Worm (Caenorhabditis elegans) whole organism, young adult: ENCODE results near the gene smg-4.

Experiments
- chd-7 ChIP-seq: sonication (generic microtip); optimal IDR thresholded peaks from 2 replicates; lab custom pipeline; 2016; ENCODE audit warnings: mild to moderate bottlenecking, missing genetic modification characterization, moderate library complexity, missing compliant biosample characterization
- let-526 ChIP-seq: fragments of 200-800 bp; sonication (Bioruptor generic); IDR thresholded peaks from 2 replicates; pipeline ENCODE4 v1.3.6; 2022; ENCODE audit warnings: missing genetic modification reagents, missing genetic modification characterization, missing compliant biosample characterization
- snpc-4 ChIP-seq, 5 experiments: fragments of 150-350 bp in 1 of 5; sonication (generic microtip) in 4 of 5; optimal IDR thresholded peaks; 2 replicates each; lab custom pipeline; 2014 to 2018; ENCODE audit warnings: missing genetic modification characterization in 5 of 5, missing biosample characterization in 3 of 5, antibody characterized with exemption in 2 of 5, mild to moderate bottlenecking in 2 of 5, missing compliant biosample characterization in 2 of 5, missing genotype in 2 of 5, moderate library complexity in 2 of 5, missing genetic modification reagents in 1 of 5

ce11 chrV:9784215-9784614 lies 6.7 kb upstream of the smg-4 start:
- TF ChIP-seq snpc-4 (GFP tag; optimal IDR thresholded peaks at IDR 0.05; lab: Kevin White, UChicago): no peak
- no peak for TF ChIP-seq snpc-4 (tag; optimal IDR thresholded peaks at IDR 0.05; lab: Kevin White, UChicago)
- TF ChIP-seq chd-7 (tag; lab: Kevin White, UChicago): no peak
- TF ChIP-seq let-526 (GFP tag; lab: Robert Waterston, UW): no peak
